Fruit fly (Drosophila melanogaster): ENCODE measurements around the gene CG14676.

The CG14676 gene

DNA sequence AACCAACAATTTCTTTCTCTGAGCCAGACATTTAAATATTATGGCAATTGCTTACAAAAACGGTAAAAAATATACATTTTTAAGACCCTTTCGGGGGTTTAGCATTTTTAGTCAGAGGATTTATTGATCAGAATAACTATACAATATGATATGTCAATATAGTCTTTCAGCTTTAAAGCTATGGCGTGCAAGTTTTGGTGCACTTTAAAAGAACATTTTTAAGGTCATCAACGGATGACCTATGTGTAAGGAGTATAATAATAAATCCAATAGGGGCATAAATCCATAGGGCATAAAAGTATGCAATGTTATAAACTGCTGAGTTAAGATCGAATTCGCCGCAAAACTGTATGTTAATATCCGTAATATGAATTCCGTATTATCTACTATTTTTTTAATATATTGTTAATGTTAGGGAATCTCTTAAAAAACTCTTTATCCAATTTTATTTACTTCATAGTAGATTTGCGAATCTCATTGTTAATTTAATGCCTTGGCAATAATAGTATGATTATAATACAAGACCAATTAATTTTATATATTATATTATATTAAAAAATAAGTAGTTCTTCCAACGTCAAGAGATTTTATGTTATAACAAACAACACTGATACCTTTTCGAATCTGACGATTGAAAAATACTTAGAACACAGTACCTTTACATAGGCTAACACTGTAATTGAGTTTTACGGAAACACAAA, at the start of gene CG14676:
Gene CG14676, plus strand, starts transcription at position 651 of the 701 bp plus-strand sequence.
- no peak for TF ChIP-seq CTCF (optimal IDR thresholded peaks at IDR 0.05)
- TF ChIP-seq CG8478 (optimal IDR thresholded peaks at IDR 0.05), result no peak

- TF ChIP-seq CG8478 (optimal IDR thresholded peaks at IDR 0.05) (no peak), CTCF (optimal IDR thresholded peaks at IDR 0.05) (no peak)
Measured at dm6 chr3R:5797709-5798108, 49.3 kb upstream of the CG14676 start.

DNA sequence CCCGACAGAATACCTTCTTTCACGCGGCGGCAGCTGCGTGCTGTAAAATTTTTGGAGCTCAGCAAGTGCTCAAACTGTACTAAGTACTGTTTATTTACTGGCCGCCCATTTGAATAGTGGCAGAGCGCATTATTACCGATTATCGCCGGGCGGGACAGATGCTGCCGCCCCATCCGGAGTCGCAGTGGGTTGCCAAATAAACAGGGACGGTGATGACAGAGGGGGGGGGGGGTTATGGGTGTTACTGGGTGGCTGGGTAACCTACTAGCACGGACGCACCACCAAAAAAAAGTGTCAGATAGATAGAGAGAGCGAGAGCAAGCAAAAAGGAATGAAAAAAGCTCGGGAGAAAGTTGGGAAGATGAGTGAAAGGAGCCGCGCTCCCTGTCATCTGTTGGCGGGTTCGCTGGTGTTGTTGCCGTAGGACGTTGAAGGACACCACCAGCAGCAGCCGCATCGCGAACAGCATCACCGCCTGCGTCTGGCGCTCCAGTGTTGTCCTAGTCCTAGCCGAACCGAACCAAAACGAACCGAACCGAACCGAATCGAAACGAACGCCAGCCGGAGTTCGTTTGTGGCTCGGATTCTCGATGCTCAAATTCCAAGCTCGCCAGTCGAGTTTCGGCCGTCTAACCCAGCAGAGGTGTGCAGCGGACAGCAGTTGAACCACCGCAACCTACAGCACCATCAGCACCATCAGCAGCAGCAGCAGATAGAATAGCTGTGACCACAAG, 45.1 kb upstream of the CG14676 start, which contains the start of gene CG11000:
Gene CG11000, plus strand, starts transcription at position 626 of the 734 bp plus-strand sequence.
- TF ChIP-seq CTCF (optimal IDR thresholded peaks at IDR 0.05) (no peak), CG8478 (optimal IDR thresholded peaks at IDR 0.05) (no peak)

DNA sequence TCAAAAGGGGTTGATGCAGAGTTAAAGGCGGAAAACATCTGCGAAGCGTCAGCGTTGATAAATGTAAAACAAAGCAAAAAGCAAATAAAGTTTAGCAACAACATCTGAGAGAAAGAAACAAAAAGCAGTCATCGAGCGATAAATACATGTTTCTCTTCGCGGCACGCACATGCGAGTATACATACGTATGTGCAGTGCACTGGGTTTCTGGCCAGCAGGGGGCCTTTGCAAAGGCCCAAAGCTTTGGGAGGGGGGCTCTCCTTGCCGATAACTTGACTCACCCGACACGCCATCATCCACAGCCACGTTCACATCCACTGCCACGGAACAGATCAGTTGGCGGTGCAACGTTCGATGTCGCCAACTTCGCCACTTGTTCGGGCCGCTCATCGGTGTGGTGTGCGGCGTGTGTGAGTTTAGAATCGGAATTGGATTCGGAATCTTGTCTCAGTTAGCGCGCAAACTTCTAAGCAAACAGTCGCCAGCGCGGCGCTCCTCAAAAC, 33.8 kb upstream of the CG14676 start, which contains the start of gene CG42675:
Gene CG42675, plus strand, starts transcription at position 453 of the 503 bp plus-strand sequence.
- TF ChIP-seq CTCF (optimal IDR thresholded peaks at IDR 0.05), result no peak
- TF ChIP-seq CG8478 (optimal IDR thresholded peaks at IDR 0.05), result no peak

- no peak for TF ChIP-seq CG8478 (optimal IDR thresholded peaks at IDR 0.05)
- TF ChIP-seq CTCF (optimal IDR thresholded peaks at IDR 0.05), result no peak
Measured at dm6 chr3R:5821243-5821642, 25.8 kb upstream of the CG14676 start, which contains the start of gene Hpr1. TSS of gene Hpr1 (minus strand) at chr3R:5821440.

DNA sequence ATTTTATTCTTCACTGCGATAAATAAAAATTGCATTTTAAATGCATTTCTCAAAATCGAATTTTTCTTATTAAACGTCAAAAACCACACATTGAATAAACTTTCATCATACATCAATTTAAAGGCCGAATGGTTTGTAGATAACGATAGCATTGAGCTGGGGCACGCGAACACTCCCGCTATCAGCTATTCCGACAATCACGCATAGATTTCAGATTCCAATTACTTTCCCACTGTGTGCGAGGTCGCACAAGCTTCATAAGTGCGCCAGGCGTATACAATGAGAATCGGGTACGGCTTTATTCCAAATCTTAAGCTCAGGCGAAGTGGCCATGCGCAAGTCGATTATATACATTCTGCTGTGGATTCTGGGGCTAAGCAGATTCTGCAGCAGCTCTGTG, 25.3 kb upstream of the CG14676 start, which contains the start of gene CG46303:
Gene CG46303, plus strand, starts transcription at position 223 of the 400 bp plus-strand sequence.
- no peak for TF ChIP-seq CG8478 (optimal IDR thresholded peaks at IDR 0.05)
- TF ChIP-seq CTCF (optimal IDR thresholded peaks at IDR 0.05), result no peak

DNA sequence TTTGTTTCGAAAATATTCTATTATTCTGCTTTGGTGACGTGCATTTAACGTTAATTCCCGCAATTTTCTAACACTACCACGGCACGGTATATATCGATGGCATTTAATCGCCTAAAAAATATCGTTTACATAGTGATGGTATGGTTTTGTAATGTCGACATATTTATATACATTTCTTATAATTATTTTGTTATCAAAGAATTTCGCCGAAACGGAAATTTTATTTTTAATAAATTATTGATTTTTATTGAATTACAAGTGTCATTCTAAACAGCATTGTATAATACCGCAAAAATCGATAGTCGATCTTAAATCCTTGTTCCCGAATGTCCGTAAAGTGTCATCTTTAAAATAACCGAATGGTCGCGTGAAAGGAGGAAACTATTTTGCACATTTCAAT, 22.6 kb upstream of the CG14676 start, which contains the start of the genes Sec20 and dgrn:
Gene Sec20, minus strand, starts transcription at position 77 of the 400 bp plus-strand sequence.
Gene dgrn, plus strand, starts transcription at position 160 of the 400 bp plus-strand sequence.
- no peak for TF ChIP-seq CG8478 (optimal IDR thresholded peaks at IDR 0.05)
- no peak for TF ChIP-seq CTCF (optimal IDR thresholded peaks at IDR 0.05)

dm6 chr3R:5829762-5830161, 17.3 kb upstream of the CG14676 start, which contains the start of gene glob3:
TSS of gene glob3 (plus strand) at chr3R:5830062.
- TF ChIP-seq CG8478 (optimal IDR thresholded peaks at IDR 0.05), result no peak
- TF ChIP-seq CTCF (optimal IDR thresholded peaks at IDR 0.05), result no peak

DNA sequence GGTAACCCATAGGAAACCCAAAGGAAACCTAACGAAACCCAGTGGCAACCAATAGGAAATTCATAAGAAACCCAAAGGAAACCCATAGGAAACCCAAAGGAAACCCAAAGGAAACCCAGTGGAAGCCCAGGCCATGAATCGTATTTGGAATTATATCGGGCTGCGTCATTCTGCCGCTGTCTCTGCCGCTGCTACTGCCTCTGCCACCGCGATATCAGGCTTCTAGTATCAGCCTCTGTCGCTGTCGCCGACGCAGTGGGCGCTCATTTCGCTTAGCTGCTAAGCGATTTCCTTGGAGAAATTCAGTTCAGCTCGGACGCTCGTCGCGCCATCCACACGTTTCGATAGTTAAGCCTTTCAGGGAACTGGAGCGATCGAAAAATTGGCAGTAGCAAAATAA, 15.7 kb upstream of the CG14676 start, which contains the start of gene CG1208:
Gene CG1208, plus strand, starts transcription at position 301 of the 400 bp plus-strand sequence.
- no peak for TF ChIP-seq CG8478 (optimal IDR thresholded peaks at IDR 0.05)
- TF ChIP-seq CTCF (optimal IDR thresholded peaks at IDR 0.05), result no peak

DNA sequence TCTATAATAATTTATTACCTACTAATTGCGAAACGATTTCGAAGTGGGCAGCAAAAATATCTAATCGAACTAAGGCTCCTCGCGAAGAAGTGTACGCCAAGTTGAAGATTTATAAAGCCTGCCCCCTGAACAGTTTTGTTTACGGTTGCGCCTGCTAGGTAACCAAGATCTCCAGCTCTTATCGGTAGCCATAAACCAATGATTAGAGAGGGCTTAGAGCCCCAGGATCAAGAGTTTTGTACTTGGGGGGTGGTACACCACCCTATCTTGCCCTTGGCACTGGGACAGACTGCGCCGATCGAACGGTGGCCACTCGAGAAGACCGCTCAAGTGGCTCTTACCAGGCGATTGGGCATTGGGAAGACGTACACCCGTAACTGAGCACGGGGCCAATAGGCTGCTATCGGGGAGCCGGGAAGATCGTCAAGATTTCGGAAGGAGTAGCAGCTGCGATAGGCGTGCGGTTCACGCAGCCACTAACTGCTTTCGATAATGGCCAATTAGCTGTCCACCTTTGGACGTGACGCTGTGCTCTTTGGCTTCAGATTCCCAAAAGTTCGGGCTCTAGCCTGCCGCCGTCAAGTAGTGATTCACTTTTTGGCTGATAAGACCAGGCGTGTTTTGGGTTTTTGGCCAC, 14.6 kb upstream of the CG14676 start:
- TF ChIP-seq CG8478 (optimal IDR thresholded peaks at IDR 0.05) (no peak), CTCF (optimal IDR thresholded peaks at IDR 0.05) (no peak)

DNA sequence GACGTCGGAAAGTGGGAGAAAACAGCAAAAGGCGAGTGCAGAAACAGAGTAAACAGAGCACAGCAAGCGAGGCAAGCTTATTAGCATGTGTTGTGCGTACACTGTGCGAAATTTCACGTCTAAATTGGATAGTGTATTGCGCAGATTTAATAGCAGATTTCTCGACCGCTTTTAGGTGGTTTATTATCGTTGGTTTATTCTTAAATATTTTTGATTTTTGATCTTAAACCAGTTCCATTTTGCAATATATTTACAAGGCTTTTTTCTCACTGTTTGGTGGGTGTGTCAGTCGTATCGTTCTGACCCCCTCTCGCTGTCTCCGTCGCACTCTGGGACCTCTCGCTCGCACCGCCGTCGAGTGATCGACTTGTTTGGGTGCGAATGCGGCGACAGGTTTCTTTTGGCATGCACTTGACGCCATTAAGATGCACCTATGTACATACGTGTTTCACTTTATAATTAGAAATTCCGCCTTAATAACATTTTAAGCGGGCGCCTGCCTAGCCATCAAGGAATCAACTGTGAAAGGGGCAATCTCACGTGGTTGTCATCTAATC, 13.0 kb upstream of the CG14676 start:
- TF ChIP-seq CTCF (optimal IDR thresholded peaks at IDR 0.05) (no peak), CG8478 (optimal IDR thresholded peaks at IDR 0.05) (no peak)

- TF ChIP-seq CG8478 (optimal IDR thresholded peaks at IDR 0.05) (no peak), CTCF (optimal IDR thresholded peaks at IDR 0.05) (no peak)
Measured at dm6 chr3R:5836536-5836935, 10.5 kb upstream of the CG14676 start.

dm6 chr3R:5838683-5839365, 8.2 kb upstream of the CG14676 start:
- TF ChIP-seq CG8478 (optimal IDR thresholded peaks at IDR 0.05) (no peak), CTCF (optimal IDR thresholded peaks at IDR 0.05) (no peak)

DNA sequence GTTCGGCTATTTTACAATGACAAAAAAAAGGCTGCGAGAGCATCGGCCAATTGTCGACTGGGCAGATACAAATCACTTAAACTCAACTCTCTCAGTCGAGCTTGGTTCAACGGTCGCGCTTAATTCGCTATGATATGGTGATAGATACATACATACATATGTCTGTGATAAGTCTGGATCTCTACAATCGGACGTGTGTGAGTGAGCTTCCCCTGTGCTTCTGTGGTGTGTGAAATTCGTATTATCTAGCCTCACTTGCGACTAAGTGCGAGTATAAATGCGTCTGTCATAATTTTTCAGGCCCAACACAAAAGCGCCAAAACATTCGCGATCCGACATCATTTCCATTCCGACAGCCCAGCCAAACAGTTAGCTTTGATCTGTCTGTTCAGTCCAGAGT, 6.2 kb upstream of the CG14676 start, which contains the start of gene CG1213:
Gene CG1213, plus strand, starts transcription at position 301 of the 400 bp plus-strand sequence.
- TF ChIP-seq CTCF (optimal IDR thresholded peaks at IDR 0.05) (no peak), CG8478 (optimal IDR thresholded peaks at IDR 0.05) (no peak)
